Fruit fly (Drosophila melanogaster): Measurements from ENCODE around the gene Hcf.

Hcf gene

dm6 chr4:404325-404724 lies 44.6 kb downstream of the Hcf start (continued):
- TF ChIP-seq chm (GFP tag; IDR thresholded peaks at IDR 0.05) (no peak; the same call in 1 of the 2 replicates), CG12104 (GFP tag; optimal IDR thresholded peaks at IDR 0.05) (peak; percentile 19), tna (GFP tag; IDR thresholded peaks at IDR 0.05; ENCODE audit: partially characterized antibody) (no peak), CG11723 (GFP tag; optimal IDR thresholded peaks at IDR 0.05) (peak; percentile 37), CG3281 (GFP tag; optimal IDR thresholded peaks at IDR 0.05) (peak; percentile 69), unpg (GFP tag; optimal IDR thresholded peaks at IDR 0.05) (peak; percentile 57), CG10654 (GFP tag; optimal IDR thresholded peaks at IDR 0.05) (peak; percentile 14), scrt (GFP tag; optimal IDR thresholded peaks at IDR 0.05) (peak; percentile 11), CG13894 (tag; optimal IDR thresholded peaks at IDR 0.05) (no peak), CG8359 (GFP tag; optimal IDR thresholded peaks at IDR 0.05; ENCODE audit: borderline replicate concordance) (peak; percentile 58), Usf (GFP tag; optimal IDR thresholded peaks at IDR 0.05) (no peak), gce (GFP tag; IDR thresholded peaks at IDR 0.05) (no peak), salm (tag; optimal IDR thresholded peaks at IDR 0.05) (no peak), CG4730 (GFP tag; IDR thresholded peaks at IDR 0.05) (no peak), eve (GFP tag; optimal IDR thresholded peaks at IDR 0.05) (peak in 1 of 2 experiments; percentile 47), Nf-YA (GFP tag; IDR thresholded peaks at IDR 0.05) (no peak), CG13775 (GFP tag; optimal IDR thresholded peaks at IDR 0.05) (peak; percentile 18), CG11504 (tag; optimal IDR thresholded peaks at IDR 0.05) (no peak), Dll (GFP tag; IDR thresholded peaks at IDR 0.05; ENCODE audit: partially characterized antibody) (no peak), CG15601 (tag; optimal IDR thresholded peaks at IDR 0.05) (peak; percentile 62), CG1603 (tag; optimal IDR thresholded peaks at IDR 0.05) (no peak), Bdp1 (GFP tag; optimal IDR thresholded peaks at IDR 0.05) (no peak), CG4282 (GFP tag; optimal IDR thresholded peaks at IDR 0.05) (no peak), CG34422 (GFP tag; IDR thresholded peaks at IDR 0.05) (no peak), row (GFP tag; IDR thresholded peaks at IDR 0.05) (0 out of 3 replicates have a peak, but pooled peaks have one; percentile 7), Trl (optimal IDR thresholded peaks at IDR 0.05) (peak; percentile 47 to 56), Trl (GFP tag; optimal IDR thresholded peaks at IDR 0.05) (peak; percentile 33), ac (GFP tag; optimal IDR thresholded peaks at IDR 0.05) (no peak), MTF-1 (GFP tag; optimal IDR thresholded peaks at IDR 0.05; ENCODE audit: borderline replicate concordance) (peak; percentile 82), mirr (GFP tag; optimal IDR thresholded peaks at IDR 0.05) (peak; percentile 49), CG12071 (GFP tag; optimal IDR thresholded peaks at IDR 0.05) (peak; percentile 64), psq (GFP tag; optimal IDR thresholded peaks at IDR 0.05) (no peak), CG9727 (GFP tag; optimal IDR thresholded peaks at IDR 0.05) (peak; percentile 35), CG9437 (GFP tag; optimal IDR thresholded peaks at IDR 0.05) (peak; percentile 64), CG5953 (GFP tag; IDR thresholded peaks at IDR 0.05) (no peak), ase (GFP tag; IDR thresholded peaks at IDR 0.05) (no peak), ham (GFP tag; IDR thresholded peaks at IDR 0.05) (no peak), CG2712 (tag; optimal IDR thresholded peaks at IDR 0.05) (peak; percentile 60), B-H2 (GFP tag; optimal IDR thresholded peaks at IDR 0.05) (no peak), Atf6 (GFP tag; IDR thresholded peaks at IDR 0.05) (no peak), Hey (tag; optimal IDR thresholded peaks at IDR 0.05) (no peak), CG2202 (tag; optimal IDR thresholded peaks at IDR 0.05) (peak; percentile 44), Vsx1 (GFP tag; optimal IDR thresholded peaks at IDR 0.05) (peak; percentile 51), peb (GFP tag; IDR thresholded peaks at IDR 0.05) (no peak), insv (GFP tag; optimal IDR thresholded peaks at IDR 0.05) (peak in 1 of 2 experiments; percentile 18), Dek (tag; optimal IDR thresholded peaks at IDR 0.05) (no peak), bcd (GFP tag; optimal IDR thresholded peaks at IDR 0.05) (peak; percentile 1), odd (GFP tag; optimal IDR thresholded peaks at IDR 0.05) (peak; percentile 74), Jarid2 (GFP tag; optimal IDR thresholded peaks at IDR 0.05) (peak; percentile 55), sim (GFP tag; IDR thresholded peaks at IDR 0.05) (no peak), danr (GFP tag; IDR thresholded peaks at IDR 0.05) (no peak), CG12744 (GFP tag; optimal IDR thresholded peaks at IDR 0.05) (no peak)
